Worm (Caenorhabditis elegans) whole organism, L2 larva: ENCODE measurements around the gene srh-299.
A peak's percentile ranks its signal among the peaks of the same experiment; 100 is the strongest.

Experiments used
- C34F6.9 ChIP-seq: fragments of 150-350 bp; optimal IDR thresholded peaks from 2 replicates; lab custom pipeline; 2014; ENCODE audit warnings: missing biosample characterization, missing genetic modification characterization
- F13H6.1 ChIP-seq: sonication (generic microtip); optimal IDR thresholded peaks from 2 replicates; lab custom pipeline; 2016; ENCODE audit warnings: missing genetic modification characterization, missing compliant biosample characterization
- R02D3.7 ChIP-seq: fragments of 150-350 bp; optimal IDR thresholded peaks from 2 replicates; lab custom pipeline; 2014; ENCODE audit warnings: missing biosample characterization, missing genetic modification characterization
- Y55F3AM.14 ChIP-seq: fragments of 200-800 bp; sonication (Bioruptor generic); optimal IDR thresholded peaks from 2 replicates; lab custom pipeline; 2018; ENCODE audit warnings: mild to moderate bottlenecking, missing genetic modification characterization, missing compliant biosample characterization
- ZK546.5 ChIP-seq: sonication (generic microtip); optimal IDR thresholded peaks from 2 replicates; lab custom pipeline; 2017; ENCODE audit warnings: missing biosample characterization, missing genetic modification characterization
- alr-1 ChIP-seq: fragments of 150-350 bp; optimal IDR thresholded peaks from 2 replicates; lab custom pipeline; 2014; ENCODE audit warnings: missing biosample characterization, missing genetic modification characterization
- aly-2 ChIP-seq: fragments of 150-350 bp; optimal IDR thresholded peaks from 2 replicates; lab custom pipeline; 2014; ENCODE audit warnings: missing biosample characterization, missing genetic modification characterization
- ama-1 ChIP-seq: fragments of 150-350 bp; optimal IDR thresholded peaks from 2 replicates; lab custom pipeline; 2018; ENCODE audit warnings: inconsistent platforms
- blmp-1 ChIP-seq: sonication (generic microtip); optimal IDR thresholded peaks from 2 replicates; lab custom pipeline; 2017; ENCODE audit warnings: missing genetic modification characterization, mild to moderate bottlenecking, missing compliant biosample characterization, antibody characterized with exemption, moderate library complexity; ENCODE audit not compliant: insufficient read depth
- ceh-16 ChIP-seq: fragments of 150-350 bp; optimal IDR thresholded peaks from 2 replicates; lab custom pipeline; 2014; ENCODE audit warnings: missing biosample characterization, missing genetic modification characterization
- ceh-82 ChIP-seq: fragments of 150-350 bp; optimal IDR thresholded peaks from 2 replicates; lab custom pipeline; 2014; ENCODE audit warnings: missing biosample characterization, missing genetic modification characterization
- crh-2 ChIP-seq: sonication (generic microtip); optimal IDR thresholded peaks from 2 replicates; lab custom pipeline; 2017; ENCODE audit warnings: missing biosample characterization, missing genetic modification characterization
- dmd-4 ChIP-seq: sonication (generic microtip); optimal IDR thresholded peaks from 2 replicates; lab custom pipeline; 2017; ENCODE audit warnings: missing biosample characterization, missing genetic modification characterization
- egl-27 ChIP-seq: sonication (generic microtip); optimal IDR thresholded peaks from 3 replicates; lab custom pipeline; 2017; ENCODE audit warnings: missing biosample characterization, missing genetic modification reagents, missing genetic modification characterization
- elt-1 ChIP-seq: fragments of 150-350 bp; optimal IDR thresholded peaks from 2 replicates; lab custom pipeline; 2014; ENCODE audit warnings: missing biosample characterization, missing genetic modification characterization
- elt-3 ChIP-seq: sonication (generic microtip); optimal IDR thresholded peaks from 2 replicates; lab custom pipeline; 2017; ENCODE audit warnings: missing biosample characterization, missing genetic modification characterization
- fos-1 ChIP-seq: fragments of 150-350 bp; optimal IDR thresholded peaks from 2 replicates; lab custom pipeline; 2014; ENCODE audit warnings: missing biosample characterization, missing genetic modification characterization
- gmeb-1 ChIP-seq: fragments of 150-350 bp; optimal IDR thresholded peaks from 2 replicates; lab custom pipeline; 2014; ENCODE audit warnings: missing biosample characterization, missing genetic modification characterization
- lin-11 ChIP-seq: fragments of 150-350 bp; sonication (generic microtip); optimal IDR thresholded peaks from 2 replicates; lab custom pipeline; 2014; ENCODE audit warnings: missing biosample characterization, missing genetic modification characterization, inconsistent platforms, mixed read lengths
- lin-13 ChIP-seq: fragments of 150-350 bp; optimal IDR thresholded peaks from 2 replicates; lab custom pipeline; 2014; ENCODE audit warnings: missing biosample characterization, missing genetic modification reagents, missing genetic modification characterization
- lin-39 ChIP-seq: fragments of 150-350 bp; optimal IDR thresholded peaks from 2 replicates; lab custom pipeline; 2014; ENCODE audit warnings: missing biosample characterization, missing genetic modification reagents, missing genetic modification characterization
- lsy-2 ChIP-seq, 2 experiments: fragments of 150-350 bp in 1 of 2; sonication (generic microtip) in 1 of 2; optimal IDR thresholded peaks; 2 replicates each; lab custom pipeline; 2014 to 2017; ENCODE audit warnings: missing biosample characterization in 2 of 2, missing genetic modification characterization in 2 of 2
- mab-5 ChIP-seq: fragments of 150-350 bp; optimal IDR thresholded peaks from 2 replicates; lab custom pipeline; 2014; ENCODE audit warnings: missing biosample characterization, missing genetic modification characterization
- mbf-1 ChIP-seq: sonication (generic microtip); optimal IDR thresholded peaks from 2 replicates; lab custom pipeline; 2017; ENCODE audit warnings: missing biosample characterization, missing genetic modification characterization
- mdl-1 ChIP-seq, 2 experiments: fragments of 150-350 bp in 1 of 2; sonication (generic microtip) in 1 of 2; optimal IDR thresholded peaks; 2 replicates each; lab custom pipeline; 2017; ENCODE audit warnings: missing biosample characterization in 2 of 2, missing genetic modification characterization in 2 of 2
- nhr-10 ChIP-seq: sonication (generic microtip); optimal IDR thresholded peaks from 2 replicates; lab custom pipeline; 2017; ENCODE audit warnings: missing biosample characterization, missing genetic modification characterization
- nhr-11 ChIP-seq: fragments of 150-350 bp; optimal IDR thresholded peaks from 2 replicates; lab custom pipeline; 2014; ENCODE audit warnings: missing biosample characterization, missing genetic modification characterization
- nhr-12 ChIP-seq: fragments of 150-350 bp; optimal IDR thresholded peaks from 2 replicates; lab custom pipeline; 2014; ENCODE audit warnings: missing biosample characterization, missing genetic modification characterization
- nhr-129 ChIP-seq: fragments of 150-350 bp; optimal IDR thresholded peaks from 2 replicates; lab custom pipeline; 2014; ENCODE audit warnings: missing biosample characterization, missing genetic modification characterization
- nhr-23 ChIP-seq: fragments of 150-350 bp; optimal IDR thresholded peaks from 2 replicates; lab custom pipeline; 2014; ENCODE audit warnings: missing biosample characterization, missing genetic modification reagents, missing genetic modification characterization
- nhr-237 ChIP-seq: fragments of 150-350 bp; optimal IDR thresholded peaks from 2 replicates; lab custom pipeline; 2014; ENCODE audit warnings: missing biosample characterization, missing genetic modification characterization
- nhr-25 ChIP-seq: fragments of 150-350 bp; sonication (generic microtip); optimal IDR thresholded peaks from 3 replicates; lab custom pipeline; 2014; ENCODE audit warnings: missing biosample characterization, missing genetic modification characterization
- nhr-77 ChIP-seq: fragments of 150-350 bp; optimal IDR thresholded peaks from 2 replicates; lab custom pipeline; 2014; ENCODE audit warnings: missing biosample characterization, missing genetic modification characterization
- peb-1 ChIP-seq: fragments of 150-350 bp; optimal IDR thresholded peaks from 2 replicates; lab custom pipeline; 2014; ENCODE audit warnings: missing biosample characterization, missing genetic modification characterization
- sem-4 ChIP-seq: fragments of 150-350 bp; optimal IDR thresholded peaks from 2 replicates; lab custom pipeline; 2014; ENCODE audit warnings: missing biosample characterization, missing genetic modification reagents, missing genetic modification characterization
- skn-1 ChIP-seq: sonication (generic microtip); optimal IDR thresholded peaks from 2 replicates; lab custom pipeline; 2017; ENCODE audit warnings: missing biosample characterization, missing genetic modification characterization
- sma-3 ChIP-seq: sonication (generic microtip); optimal IDR thresholded peaks from 2 replicates; lab custom pipeline; 2016; ENCODE audit warnings: missing genetic modification reagents, missing genetic modification characterization, missing compliant biosample characterization
- sma-9 ChIP-seq, 2 experiments: fragments of 150-350 bp in 1 of 2; sonication (generic microtip) in 1 of 2; optimal IDR thresholded peaks; 2 replicates each; lab custom pipeline; 2014 to 2016; ENCODE audit warnings: missing genetic modification characterization in 2 of 2, mild to moderate bottlenecking in 1 of 2, missing biosample characterization in 1 of 2, missing compliant biosample characterization in 1 of 2, missing genetic modification reagents in 1 of 2, moderate library complexity in 1 of 2
- snpc-4 ChIP-seq: fragments of 150-350 bp; optimal IDR thresholded peaks from 2 replicates; lab custom pipeline; 2014; ENCODE audit warnings: missing biosample characterization, missing genetic modification characterization
- unc-39 ChIP-seq: fragments of 150-350 bp; optimal IDR thresholded peaks from 2 replicates; lab custom pipeline; 2014; ENCODE audit warnings: missing biosample characterization, missing genetic modification characterization
- unc-55 ChIP-seq: fragments of 150-350 bp; sonication (generic microtip); optimal IDR thresholded peaks from 3 replicates; lab custom pipeline; 2014; ENCODE audit warnings: missing biosample characterization, missing genetic modification reagents, missing genetic modification characterization
- unc-62 ChIP-seq: fragments of 150-350 bp; optimal IDR thresholded peaks from 2 replicates; lab custom pipeline; 2014; ENCODE audit warnings: missing biosample characterization, missing genetic modification reagents, missing genetic modification characterization
- zag-1 ChIP-seq: fragments of 150-350 bp; optimal IDR thresholded peaks from 2 replicates; lab custom pipeline; 2014; ENCODE audit warnings: missing biosample characterization, missing genetic modification characterization
- ztf-1 ChIP-seq: fragments of 200-800 bp; sonication (Bioruptor generic); conservative IDR thresholded peaks from 2 replicates; pipeline ENCODE4 v1.3.6; 2022; ENCODE audit warnings: missing genetic modification characterization, missing compliant biosample characterization
- ztf-11 ChIP-seq: sonication (generic microtip); optimal IDR thresholded peaks from 2 replicates; lab custom pipeline; 2017; ENCODE audit warnings: missing biosample characterization, missing genetic modification characterization
- ztf-4 ChIP-seq: fragments of 150-350 bp; optimal IDR thresholded peaks from 2 replicates; lab custom pipeline; 2014; ENCODE audit warnings: missing biosample characterization, missing genetic modification characterization

The srh-299 gene

DNA sequence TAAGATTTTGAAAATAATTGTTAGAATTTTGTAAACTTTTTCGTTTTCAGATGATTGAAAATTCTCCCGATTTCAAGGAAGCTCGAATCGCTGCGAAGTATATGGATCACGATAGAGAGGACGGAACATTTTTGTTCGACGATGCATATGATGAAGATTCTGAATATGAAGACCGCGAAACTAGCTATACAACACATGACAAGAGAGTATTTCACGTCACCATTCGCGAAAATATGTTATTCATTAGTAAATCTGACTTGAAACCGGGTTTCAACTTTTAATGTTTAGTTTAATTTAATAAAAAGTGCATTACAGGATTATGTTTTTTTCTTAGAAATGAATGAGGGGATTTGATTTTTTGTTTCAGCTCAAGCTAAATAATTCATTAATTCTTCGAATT, 7.2 kb downstream of the srh-299 start, which contains the start of gene str-57:
Gene str-57 (plus strand): TSS at position 301 of the 400 bp plus-strand sequence.
- no peak for TF ChIP-seq mbf-1 (tag; lab: Kevin White, UChicago)
- TF ChIP-seq skn-1 = no peak
- no peak for TF ChIP-seq crh-2
- TF ChIP-seq alr-1 = no peak
- no peak for TF ChIP-seq ztf-11 (tag; lab: Kevin White, UChicago)
- TF ChIP-seq nhr-12 = no peak
- no peak for TF ChIP-seq C34F6.9 (tag; lab: Kevin White, UChicago)
- no peak for TF ChIP-seq mab-5 (tag; lab: Kevin White, UChicago)
- TF ChIP-seq elt-3 (tag; lab: Kevin White, UChicago) = no peak
- TF ChIP-seq mdl-1 (tag; optimal IDR thresholded peaks at IDR 0.05; lab: Kevin White, UChicago) = no peak
- TF ChIP-seq nhr-237 (tag; lab: Kevin White, UChicago) = no peak
- no peak for TF ChIP-seq peb-1 (tag; lab: Kevin White, UChicago)
- TF ChIP-seq nhr-11 = no peak
- TF ChIP-seq aly-2 (tag; lab: Kevin White, UChicago) = no peak
- no peak for TF ChIP-seq lin-11 (tag; lab: Kevin White, UChicago)
- no peak for TF ChIP-seq ceh-82 (tag; lab: Kevin White, UChicago)

DNA sequence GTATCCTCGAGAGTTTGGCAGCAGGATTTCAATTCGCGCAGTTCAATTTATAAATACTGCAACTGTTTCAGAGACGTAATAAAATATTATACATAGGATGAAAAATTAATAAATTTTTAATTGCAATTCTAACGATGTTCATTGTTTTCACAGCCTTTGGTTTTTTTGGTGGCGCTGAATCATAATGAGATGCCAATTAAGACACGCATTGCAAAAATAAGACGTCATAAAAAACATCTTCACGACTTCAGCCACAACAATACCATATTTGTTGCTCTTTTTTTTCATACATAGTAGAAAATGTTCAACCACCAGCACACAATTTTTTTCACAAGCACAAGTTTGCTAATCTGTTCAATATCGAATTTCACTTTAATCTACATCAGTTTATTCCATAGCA, 9.1 kb downstream of the srh-299 start, which contains the start of gene str-56:
Gene str-56 (plus strand): TSS at position 301 of the 400 bp plus-strand sequence.
- no peak for TF ChIP-seq snpc-4 (tag; lab: Kevin White, UChicago)
- TF ChIP-seq ztf-4 = no peak
- TF ChIP-seq nhr-12 = no peak
- TF ChIP-seq egl-27 (tag; lab: Kevin White, UChicago) = no peak
- no peak for TF ChIP-seq ceh-16 (tag; lab: Kevin White, UChicago)
- no peak for TF ChIP-seq mdl-1 (tag; optimal IDR thresholded peaks at IDR 0.05; lab: Kevin White, UChicago)
- TF ChIP-seq elt-3 (tag; lab: Kevin White, UChicago) = no peak

DNA sequence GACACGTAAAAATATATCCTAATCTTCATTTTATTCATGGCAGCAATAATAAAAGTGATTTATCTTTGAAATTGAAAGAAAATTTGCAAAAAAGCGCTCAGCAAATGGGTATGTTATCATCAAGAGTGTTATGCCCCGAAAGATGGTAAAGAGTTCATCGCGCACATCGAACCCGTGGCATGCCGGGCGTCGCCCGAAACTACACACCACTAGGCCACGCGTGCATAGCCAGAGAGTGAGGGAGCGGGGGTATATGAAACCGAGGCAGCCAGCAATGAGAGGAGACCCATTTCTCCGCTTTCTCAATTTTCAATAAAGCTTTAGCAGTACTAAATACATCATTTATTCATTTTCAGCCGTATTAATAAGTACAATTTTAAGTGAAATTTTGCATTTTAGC, 10.6 kb downstream of the srh-299 start:
- TF ChIP-seq egl-27 (tag; lab: Kevin White, UChicago) (peak; percentile 37), C34F6.9 (tag; lab: Kevin White, UChicago) (peak; percentile 46), sma-3 (GFP tag; lab: Kevin White, UChicago) (peak; percentile 39), ZK546.5 (no peak), elt-3 (tag; lab: Kevin White, UChicago) (no peak), unc-55 (peak; percentile 78), mdl-1 (tag; optimal IDR thresholded peaks at IDR 0.05; lab: Kevin White, UChicago) (no peak), R02D3.7 (tag; lab: Kevin White, UChicago) (no peak), zag-1 (no peak), nhr-25 (tag; lab: Kevin White, UChicago) (no peak), lsy-2 (tag; optimal IDR thresholded peaks at IDR 0.05; lab: Kevin White, UChicago) (peak in 1 of 2 experiments; percentile 51), nhr-12 (no peak), skn-1 (no peak), elt-1 (no peak), nhr-237 (tag; lab: Kevin White, UChicago) (peak; percentile 5), sma-9 (GFP tag; optimal IDR thresholded peaks at IDR 0.05; lab: Kevin White, UChicago) (peak; percentile 85), sma-9 (tag; optimal IDR thresholded peaks at IDR 0.05; lab: Kevin White, UChicago) (no peak), crh-2 (peak; percentile 62), unc-39 (tag; lab: Kevin White, UChicago) (no peak), Y55F3AM.14 (GFP tag; lab: Kevin White, UChicago) (peak; percentile 90), nhr-77 (tag; lab: Kevin White, UChicago) (no peak), lin-13 (GFP tag; lab: Kevin White, UChicago) (peak; percentile 66), lin-11 (tag; lab: Kevin White, UChicago) (peak; percentile 80), ztf-11 (tag; lab: Kevin White, UChicago) (no peak), lin-39 (no peak), dmd-4 (no peak), peb-1 (tag; lab: Kevin White, UChicago) (no peak), sem-4 (no peak), fos-1 (tag; lab: Kevin White, UChicago) (peak; percentile 65), mbf-1 (tag; lab: Kevin White, UChicago) (no peak), mab-5 (tag; lab: Kevin White, UChicago) (no peak), unc-62 (GFP tag; lab: Kevin White, UChicago) (no peak), alr-1 (no peak), ceh-16 (tag; lab: Kevin White, UChicago) (no peak), ztf-4 (no peak), nhr-23 (tag; lab: Kevin White, UChicago) (no peak), gmeb-1 (tag; lab: Kevin White, UChicago) (peak; percentile 68), nhr-129 (peak; percentile 83), ztf-1 (GFP tag; lab: Robert Waterston, UW) (no peak), ama-1 (lab: Kevin White, UChicago) (no peak), ceh-82 (tag; lab: Kevin White, UChicago) (peak; percentile 71), blmp-1 (tag; lab: Kevin White, UChicago) (peak; percentile 8), nhr-10 (no peak), snpc-4 (tag; lab: Kevin White, UChicago) (peak; percentile 66), nhr-11 (no peak), F13H6.1 (peak; percentile 70), aly-2 (tag; lab: Kevin White, UChicago) (no peak)
